Worm (Caenorhabditis elegans): ENCODE measurements around the gene lron-14.
"Not testable (repeated sequence)": the region's sequence is repeated elsewhere in the genome, so short reads cannot be mapped to it uniquely, and the experiment has no call there.

ce11 chrIV:9595779-9596406, 29.5 kb upstream of the lron-14 start, which contains the start of the genes F27C8.3 and F27C8.2:
- TF ChIP-seq lin-11, ztf-4, nhr-6, unc-39, R02D3.7, nhr-23, nhr-25, ztf-11, nhr-10, nhr-12 (tag; optimal IDR thresholded peaks at IDR 0.05): not testable (repeated sequence)

Data from whole organism, L2 larva.